Fruit fly (Drosophila melanogaster): Measurements from ENCODE around the gene by.

DNA sequence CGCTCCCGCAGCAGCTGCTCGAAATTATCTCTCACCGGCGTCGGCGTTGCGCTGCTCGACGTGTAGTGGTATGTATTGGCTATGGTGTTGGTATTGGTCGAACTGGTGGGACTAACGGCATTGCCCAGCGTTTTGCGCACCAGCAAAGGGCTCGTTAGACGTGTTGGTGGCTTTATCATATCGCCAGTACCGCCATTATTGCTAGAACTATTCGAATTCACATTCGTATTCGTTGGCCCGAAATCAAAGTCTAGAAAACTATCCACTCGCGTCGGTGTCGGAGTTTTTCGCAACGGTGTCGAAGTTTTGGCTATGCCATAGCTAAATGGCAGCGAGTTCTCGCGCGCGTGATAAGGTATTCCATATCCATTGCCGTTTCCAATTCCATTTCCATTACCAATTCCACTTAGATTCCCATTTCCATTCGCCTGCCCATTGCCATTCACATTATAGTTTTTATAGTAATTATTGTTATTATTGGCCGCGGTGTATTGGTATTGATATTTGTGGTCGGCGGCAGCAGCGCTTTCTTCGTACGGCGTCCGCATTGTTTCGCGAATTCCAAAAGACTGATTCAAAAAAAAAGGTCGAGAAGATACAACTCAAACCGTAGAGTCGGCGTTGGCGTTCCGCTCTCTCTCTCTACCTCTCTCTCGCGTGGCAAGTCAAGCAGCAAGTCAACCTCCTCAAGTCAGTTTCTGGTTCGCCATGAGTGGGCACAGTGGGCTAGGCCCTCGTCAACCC is at the start of gene by:
- no peak for TF ChIP-seq CG7368 (GFP tag; optimal IDR thresholded peaks at IDR 0.05)
- TF ChIP-seq spab (GFP tag; optimal IDR thresholded peaks at IDR 0.05) = no peak
- TF ChIP-seq pdm3 (GFP tag; optimal IDR thresholded peaks at IDR 0.05) = no peak
- no peak for TF ChIP-seq CG4318 (GFP tag; optimal IDR thresholded peaks at IDR 0.05)
- TF ChIP-seq CG6854 (GFP tag; optimal IDR thresholded peaks at IDR 0.05) = no peak
- no peak for TF ChIP-seq OdsH (GFP tag; optimal IDR thresholded peaks at IDR 0.05)
- no peak for TF ChIP-seq Smox (GFP tag; optimal IDR thresholded peaks at IDR 0.05)
- no peak for TF ChIP-seq CG3032 (tag; optimal IDR thresholded peaks at IDR 0.05)
- TF ChIP-seq salr (GFP tag; optimal IDR thresholded peaks at IDR 0.05) = no peak
- TF ChIP-seq Gug (GFP tag; IDR thresholded peaks at IDR 0.05) = no peak
- no peak for TF ChIP-seq CG32006 (GFP tag; optimal IDR thresholded peaks at IDR 0.05)
- TF ChIP-seq CG15336 (GFP tag; IDR thresholded peaks at IDR 0.05) = no peak
- no peak for TF ChIP-seq Hr4 (GFP tag; optimal IDR thresholded peaks at IDR 0.05)
